Fruit fly (Drosophila melanogaster): Measurements from ENCODE around the gene CCT7.
A peak's percentile ranks its signal among the peaks of the same experiment; 100 is the strongest.

Gene CCT7

DNA sequence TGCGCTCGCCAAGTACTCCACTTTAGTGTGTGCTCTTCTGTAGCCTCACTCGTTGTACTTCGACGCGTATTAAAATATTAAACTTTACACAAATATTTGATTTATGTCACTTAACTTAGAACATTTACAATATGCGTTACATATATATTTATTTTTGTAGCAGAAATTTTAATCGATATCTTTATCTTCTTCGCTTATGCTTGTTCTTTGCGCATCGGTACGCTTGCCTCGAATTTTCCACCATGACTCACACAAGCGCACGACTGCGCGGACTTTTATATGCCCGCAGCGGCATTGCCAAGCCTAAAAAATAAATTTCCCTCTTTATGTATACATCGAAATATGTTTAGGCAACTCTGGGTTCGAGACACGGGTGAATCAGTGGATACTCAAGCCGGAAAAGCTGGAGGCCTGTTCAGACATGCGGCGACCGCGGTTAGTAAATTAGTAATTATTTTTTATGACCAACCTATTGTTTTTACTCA, 19.1 kb downstream of the CCT7 start, which contains the start of gene aqz:
Gene aqz, minus strand, starts transcription at position 255 of the 485 bp plus-strand sequence.
- TF ChIP-seq dsf (GFP tag; optimal IDR thresholded peaks at IDR 0.05; ENCODE audit: borderline replicate concordance) (peak; percentile 5), sage (GFP tag; optimal IDR thresholded peaks at IDR 0.05) (peak; percentile 16), jim (GFP tag; optimal IDR thresholded peaks at IDR 0.05) (peak; percentile 5), sv (GFP tag; optimal IDR thresholded peaks at IDR 0.05) (peak; percentile 46), rgr (GFP tag; optimal IDR thresholded peaks at IDR 0.05) (peak; percentile 56), GATAd (GFP tag; optimal IDR thresholded peaks at IDR 0.05) (no peak), Hnf4 (GFP tag; optimal IDR thresholded peaks at IDR 0.05) (peak; percentile 59), CG9705 (GFP tag; optimal IDR thresholded peaks at IDR 0.05) (peak; percentile 48), N (GFP tag; optimal IDR thresholded peaks at IDR 0.05) (no peak), dmrt93B (GFP tag; optimal IDR thresholded peaks at IDR 0.05) (no peak), Myc (optimal IDR thresholded peaks at IDR 0.05) (peak; percentile 57), Abd-B (GFP tag; optimal IDR thresholded peaks at IDR 0.05) (no peak), Hr78 (GFP tag; optimal IDR thresholded peaks at IDR 0.05) (no peak), CrebA (GFP tag; optimal IDR thresholded peaks at IDR 0.05; ENCODE audit: borderline replicate concordance) (no peak), tai (GFP tag; optimal IDR thresholded peaks at IDR 0.05) (peak; percentile 50), Dif (GFP tag; optimal IDR thresholded peaks at IDR 0.05; ENCODE audit: partially characterized antibody) (peak; percentile 54), CG32264 (GFP tag; optimal IDR thresholded peaks at IDR 0.05) (no peak), Hr83 (GFP tag; optimal IDR thresholded peaks at IDR 0.05; ENCODE audit: poor library complexity, severe bottlenecking) (peak; percentile 90), pan (optimal IDR thresholded peaks at IDR 0.05) (no peak), Vsx2 (GFP tag; optimal IDR thresholded peaks at IDR 0.05; ENCODE audit: partially characterized antibody) (no peak), foxo (GFP tag; optimal IDR thresholded peaks at IDR 0.05) (peak in 1 of 2 experiments; percentile 51), woc (GFP tag; optimal IDR thresholded peaks at IDR 0.05) (peak; percentile 4), fru (GFP tag; optimal IDR thresholded peaks at IDR 0.05) (peak; percentile 56), ey (GFP tag; optimal IDR thresholded peaks at IDR 0.05) (peak; percentile 33), Jra (GFP tag; optimal IDR thresholded peaks at IDR 0.05) (peak; percentile 97), dl (GFP tag; optimal IDR thresholded peaks at IDR 0.05; ENCODE audit: insufficient read depth in 1 of 2, partially characterized antibody in 2 of 2) (no peak), usp (GFP tag; optimal IDR thresholded peaks at IDR 0.05) (no peak), h (GFP tag; optimal IDR thresholded peaks at IDR 0.05) (peak; percentile 79), HLH106 (tag; optimal IDR thresholded peaks at IDR 0.05) (peak; percentile 55), Dfd (GFP tag; optimal IDR thresholded peaks at IDR 0.05) (no peak), OdsH (GFP tag; optimal IDR thresholded peaks at IDR 0.05) (no peak), br (GFP tag; optimal IDR thresholded peaks at IDR 0.05) (peak; percentile 45), psq (GFP tag; optimal IDR thresholded peaks at IDR 0.05) (peak; percentile 24), lola (GFP tag; optimal IDR thresholded peaks at IDR 0.05) (no peak), brk (GFP tag; optimal IDR thresholded peaks at IDR 0.05) (peak; percentile 8), Mio (GFP tag; optimal IDR thresholded peaks at IDR 0.05) (no peak), Sp1 (GFP tag; optimal IDR thresholded peaks at IDR 0.05) (peak; percentile 65), Rel (GFP tag; optimal IDR thresholded peaks at IDR 0.05) (no peak), Rel (tag; optimal IDR thresholded peaks at IDR 0.05) (peak; percentile 74)

DNA sequence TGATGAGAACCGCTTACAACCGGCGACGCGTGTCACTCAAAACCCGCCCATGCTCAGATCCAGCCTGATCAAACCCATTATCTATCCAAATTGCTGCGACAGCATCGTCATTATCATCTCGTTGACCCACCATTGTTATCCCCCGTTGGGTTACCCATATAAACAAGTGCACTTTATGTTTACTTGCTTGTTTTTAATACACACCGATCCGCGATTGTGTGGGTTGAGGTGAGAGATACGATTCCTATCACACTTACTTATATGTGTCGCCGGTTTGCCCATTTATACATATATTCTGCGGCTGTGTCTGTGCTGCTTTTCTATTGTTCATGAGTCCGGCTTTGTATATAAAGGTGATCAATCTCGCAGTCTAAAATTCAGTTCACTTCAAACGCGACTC, 20.3 kb downstream of the CCT7 start, which contains the start of gene CG8369:
Gene CG8369, plus strand, starts transcription at position 386 of the 400 bp plus-strand sequence.
- TF ChIP-seq CG9705 (GFP tag; optimal IDR thresholded peaks at IDR 0.05) (no peak), Rel (GFP tag; optimal IDR thresholded peaks at IDR 0.05) (no peak), Rel (tag; optimal IDR thresholded peaks at IDR 0.05) (peak; percentile 94)

DNA sequence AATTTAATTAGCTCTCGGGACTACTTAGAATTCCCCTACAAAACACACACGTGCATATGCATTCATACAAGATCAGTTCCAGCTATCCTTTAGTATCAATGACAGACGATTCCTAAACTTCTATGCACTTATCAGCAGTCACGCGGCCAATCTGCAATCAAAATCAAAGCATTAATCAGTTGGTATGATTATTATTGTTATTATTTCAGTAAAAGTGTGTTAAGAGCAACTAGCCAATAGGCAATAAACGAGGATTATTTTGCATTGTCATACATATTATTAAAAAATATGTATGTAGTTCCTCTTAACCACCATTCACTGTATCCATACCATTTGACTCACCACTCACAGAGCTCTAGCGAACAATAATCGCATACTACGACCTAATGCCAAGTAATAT, 21.6 kb downstream of the CCT7 start:
- TF ChIP-seq Jra (GFP tag; optimal IDR thresholded peaks at IDR 0.05) (no peak), CG9705 (GFP tag; optimal IDR thresholded peaks at IDR 0.05) (no peak), Hr78 (GFP tag; optimal IDR thresholded peaks at IDR 0.05) (no peak), foxo (GFP tag; optimal IDR thresholded peaks at IDR 0.05) (no peak), sage (GFP tag; optimal IDR thresholded peaks at IDR 0.05) (no peak)
